Worm (Caenorhabditis elegans): ENCODE data around the gene gly-6.

The gly-6 gene

ce11 chrIII:4280215-4281173, 50.5 kb downstream of the gly-6 start, which contains the start of gene sup-26 (continued):
- no peak for TF ChIP-seq lin-11 (tag; optimal IDR thresholded peaks at IDR 0.05)
- TF ChIP-seq ref-2 (tag; optimal IDR thresholded peaks at IDR 0.05), result peak; percentile 65
- no peak for TF ChIP-seq madf-2 (tag; optimal IDR thresholded peaks at IDR 0.05)
- TF ChIP-seq ttx-3 (tag; optimal IDR thresholded peaks at IDR 0.05), result no peak
- TF ChIP-seq dmd-4 (tag; optimal IDR thresholded peaks at IDR 0.05; ENCODE audit: borderline replicate concordance), result no peak
- TF ChIP-seq nhr-11 (tag; optimal IDR thresholded peaks at IDR 0.05), result no peak
- TF ChIP-seq ztf-16 (tag; optimal IDR thresholded peaks at IDR 0.05), result no peak
- TF ChIP-seq sox-4 (tag; optimal IDR thresholded peaks at IDR 0.05), result peak; percentile 45
- no peak for TF ChIP-seq odd-2 (tag; optimal IDR thresholded peaks at IDR 0.05)
- no peak for TF ChIP-seq ceh-30 (tag; optimal IDR thresholded peaks at IDR 0.05)
- TF ChIP-seq ceh-14 (tag; optimal IDR thresholded peaks at IDR 0.05), result no peak
- no peak for TF ChIP-seq Y22D7AL.16 (tag; optimal IDR thresholded peaks at IDR 0.05)
- TF ChIP-seq mec-3 (tag; optimal IDR thresholded peaks at IDR 0.05; ENCODE audit: borderline replicate concordance), result peak; percentile 29
- no peak for TF ChIP-seq ets-4 (tag; optimal IDR thresholded peaks at IDR 0.05)
- peak; percentile 28 for TF ChIP-seq ceh-2 (tag; optimal IDR thresholded peaks at IDR 0.05)
- peak; percentile 84 for TF ChIP-seq hlh-30 (tag; optimal IDR thresholded peaks at IDR 0.05; ENCODE audit: insufficient read depth)
- peak; percentile 16 for TF ChIP-seq unc-55 (GFP tag; optimal IDR thresholded peaks at IDR 0.05)
- TF ChIP-seq pha-2 (tag; optimal IDR thresholded peaks at IDR 0.05), result no peak
- TF ChIP-seq unc-86 (tag; optimal IDR thresholded peaks at IDR 0.05), result no peak
- TF ChIP-seq ceh-18 (tag; optimal IDR thresholded peaks at IDR 0.05), result peak; percentile 33
- TF ChIP-seq ahr-1 (tag; optimal IDR thresholded peaks at IDR 0.05), result no peak
- no peak for TF ChIP-seq C08G9.2 (tag; optimal IDR thresholded peaks at IDR 0.05)
- no peak for TF ChIP-seq nhr-232 (tag; optimal IDR thresholded peaks at IDR 0.05)
- no peak for TF ChIP-seq gmeb-2 (tag; optimal IDR thresholded peaks at IDR 0.05)
- no peak for TF ChIP-seq K09A11.1 (tag; optimal IDR thresholded peaks at IDR 0.05; ENCODE audit: insufficient read depth)
- TF ChIP-seq ceh-9 (tag; optimal IDR thresholded peaks at IDR 0.05), result no peak
- peak; percentile 40 for TF ChIP-seq hlh-6 (tag; optimal IDR thresholded peaks at IDR 0.05)
- TF ChIP-seq unc-3 (GFP tag; conservative IDR thresholded peaks at IDR 0.05), result no peak
- TF ChIP-seq unc-3 (tag; optimal IDR thresholded peaks at IDR 0.05), result no peak
- no peak for TF ChIP-seq che-1 (tag; optimal IDR thresholded peaks at IDR 0.05)
- peak; percentile 41 for TF ChIP-seq ceh-31 (tag; optimal IDR thresholded peaks at IDR 0.05)

- TF ChIP-seq ceh-6 (GFP tag; optimal IDR thresholded peaks at IDR 0.05) (no peak), lim-6 (tag; optimal IDR thresholded peaks at IDR 0.05) (no peak), ama-1 (optimal IDR thresholded peaks at IDR 0.05) (no peak), hlh-13 (GFP tag; optimal IDR thresholded peaks at IDR 0.05) (no peak), fkh-10 (GFP tag; optimal IDR thresholded peaks at IDR 0.05) (no peak), ceh-2 (tag; optimal IDR thresholded peaks at IDR 0.05) (no peak), tbx-2 (tag; optimal IDR thresholded peaks at IDR 0.05) (no peak), mec-3 (tag; optimal IDR thresholded peaks at IDR 0.05; ENCODE audit: borderline replicate concordance) (no peak), npax-4 (tag; optimal IDR thresholded peaks at IDR 0.05) (no peak), hlh-30 (tag; optimal IDR thresholded peaks at IDR 0.05; ENCODE audit: insufficient read depth) (no peak), ref-2 (tag; optimal IDR thresholded peaks at IDR 0.05) (no peak), gmeb-2 (tag; optimal IDR thresholded peaks at IDR 0.05) (no peak), ceh-48 (tag; optimal IDR thresholded peaks at IDR 0.05) (no peak), ttx-3 (tag; optimal IDR thresholded peaks at IDR 0.05) (no peak)
Measured at ce11 chrIII:4278203-4278602, 52.8 kb downstream of the gly-6 start.

DNA sequence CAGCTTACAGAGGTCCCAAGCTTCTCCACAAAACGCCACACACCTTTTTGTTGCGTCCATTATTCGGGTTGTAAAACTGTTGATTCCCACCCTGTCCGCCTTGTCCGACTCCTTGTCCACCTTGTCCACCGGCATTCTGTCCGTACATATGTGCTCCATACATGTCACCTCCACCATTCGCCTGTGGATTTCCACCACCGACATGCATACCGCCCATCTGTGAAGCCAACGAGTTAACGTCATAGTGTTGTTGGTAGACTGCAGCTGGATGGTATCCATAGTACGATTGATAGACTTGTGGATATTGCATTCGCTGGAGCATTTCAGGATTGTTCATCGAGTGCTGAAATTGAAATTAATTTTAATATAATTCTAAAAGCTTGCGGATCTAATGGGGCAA, 53.3 kb downstream of the gly-6 start:
- TF ChIP-seq rnt-1 (tag; optimal IDR thresholded peaks at IDR 0.05) (no peak), lim-6 (tag; optimal IDR thresholded peaks at IDR 0.05) (no peak), sox-4 (tag; optimal IDR thresholded peaks at IDR 0.05) (no peak), eyg-1 (tag; optimal IDR thresholded peaks at IDR 0.05) (no peak), pqm-1 (tag; optimal IDR thresholded peaks at IDR 0.05) (no peak), ahr-1 (tag; optimal IDR thresholded peaks at IDR 0.05) (no peak), hlh-13 (GFP tag; optimal IDR thresholded peaks at IDR 0.05) (no peak), ets-4 (tag; optimal IDR thresholded peaks at IDR 0.05) (no peak)
